Fruit fly (Drosophila melanogaster): ENCODE measurements around the gene sNPF.

The sNPF gene

dm6 chr2L:20091094-20091679 lies 63.5 kb downstream of the sNPF start, which contains the start of the genes CG10747 and Pyroxd1 (continued):
- TF ChIP-seq danr (GFP tag; IDR thresholded peaks at IDR 0.05) (peak; percentile 93), cwo (GFP tag; optimal IDR thresholded peaks at IDR 0.05) (peak; percentile 91), CG12391 (tag; optimal IDR thresholded peaks at IDR 0.05) (peak; percentile 98), CG18764 (GFP tag; optimal IDR thresholded peaks at IDR 0.05) (peak; percentile 91), Dek (tag; optimal IDR thresholded peaks at IDR 0.05) (peak; percentile 98), jumu (GFP tag; optimal IDR thresholded peaks at IDR 0.05) (peak; percentile 93), Opbp (GFP tag; IDR thresholded peaks at IDR 0.05; ENCODE audit: partially characterized antibody) (no peak), CG6813 (GFP tag; optimal IDR thresholded peaks at IDR 0.05) (peak; percentile 91), sens-2 (GFP tag; IDR thresholded peaks at IDR 0.05) (peak; percentile 81), CG9817 (tag; optimal IDR thresholded peaks at IDR 0.05) (peak; percentile 98), lola (GFP tag; optimal IDR thresholded peaks at IDR 0.05) (peak in 1 of 3 experiments; percentile 95), ind (GFP tag; optimal IDR thresholded peaks at IDR 0.05) (peak; percentile 97), en (GFP tag; optimal IDR thresholded peaks at IDR 0.05) (peak; percentile 84), gcm (GFP tag; optimal IDR thresholded peaks at IDR 0.05) (peak; percentile 96), Sry-δ (GFP tag; optimal IDR thresholded peaks at IDR 0.05) (peak; percentile 57), CG14667 (GFP tag; IDR thresholded peaks at IDR 0.05) (peak; percentile 94), CG11504 (tag; optimal IDR thresholded peaks at IDR 0.05) (peak; percentile 96), ap (GFP tag; IDR thresholded peaks at IDR 0.05) (peak; percentile 90), Oli (tag; optimal IDR thresholded peaks at IDR 0.05) (peak; percentile 97), CG3726 (GFP tag; IDR thresholded peaks at IDR 0.05) (peak; percentile 86), Myb (GFP tag; optimal IDR thresholded peaks at IDR 0.05) (peak; percentile 80), ham (GFP tag; IDR thresholded peaks at IDR 0.05) (peak; percentile 87), dan (GFP tag; IDR thresholded peaks at IDR 0.05) (peak; percentile 85), inv (GFP tag; IDR thresholded peaks at IDR 0.05; ENCODE audit: partially characterized antibody) (no peak), Sin3A (optimal IDR thresholded peaks at IDR 0.05) (no peak), ssp (GFP tag; IDR thresholded peaks at IDR 0.05) (peak; percentile 86), Antp (GFP tag; optimal IDR thresholded peaks at IDR 0.05) (peak; percentile 94), CG6654 (GFP tag; optimal IDR thresholded peaks at IDR 0.05) (peak; percentile 93), Meics (GFP tag; optimal IDR thresholded peaks at IDR 0.05) (peak; percentile 96), CG4360 (GFP tag; IDR thresholded peaks at IDR 0.05) (peak; percentile 35; the same call in 1 of the 2 replicates), CG4404 (GFP tag; IDR thresholded peaks at IDR 0.05) (peak; percentile 96), CG4707 (GFP tag; optimal IDR thresholded peaks at IDR 0.05) (peak; percentile 85), bigmax (GFP tag; optimal IDR thresholded peaks at IDR 0.05) (no peak), CG9932 (GFP tag; IDR thresholded peaks at IDR 0.05) (peak; percentile 97), D (optimal IDR thresholded peaks at IDR 0.05) (no peak), D (GFP tag; optimal IDR thresholded peaks at IDR 0.05) (peak; percentile 91), CG1529 (GFP tag; optimal IDR thresholded peaks at IDR 0.05) (peak; percentile 94), BtbVII (GFP tag; optimal IDR thresholded peaks at IDR 0.05) (peak; percentile 95), NFAT (GFP tag; IDR thresholded peaks at IDR 0.05) (peak; percentile 94), CG10462 (GFP tag; optimal IDR thresholded peaks at IDR 0.05) (peak; percentile 96), CG12219 (GFP tag; optimal IDR thresholded peaks at IDR 0.05) (peak; percentile 96), MESR4 (GFP tag; optimal IDR thresholded peaks at IDR 0.05) (peak; percentile 80), Lim3 (GFP tag; IDR thresholded peaks at IDR 0.05) (peak; percentile 85), CG4328 (GFP tag; optimal IDR thresholded peaks at IDR 0.05) (peak; percentile 92), Xrp1 (GFP tag; IDR thresholded peaks at IDR 0.05) (peak; percentile 95), Tbp (GFP tag; optimal IDR thresholded peaks at IDR 0.05) (no peak), CG32767 (GFP tag; IDR thresholded peaks at IDR 0.05) (peak; percentile 95), cad (GFP tag; optimal IDR thresholded peaks at IDR 0.05) (no peak), CG7987 (GFP tag; optimal IDR thresholded peaks at IDR 0.05) (peak; percentile 83), Dfd (GFP tag; optimal IDR thresholded peaks at IDR 0.05) (peak in 1 of 2 experiments; percentile 85), ATbp (GFP tag; optimal IDR thresholded peaks at IDR 0.05) (peak; percentile 94)

Data from whole organism, embryonic.